Worm (Caenorhabditis elegans) whole organism, early embryonic: ENCODE data around the gene alg-1.

Experiments used
- B0310.2 ChIP-seq: sonication (generic microtip); optimal IDR thresholded peaks from 2 replicates; lab custom pipeline; 2016; ENCODE audit warnings: mild to moderate bottlenecking, missing genetic modification characterization, missing compliant biosample characterization
- aly-1 ChIP-seq: sonication (generic microtip); optimal IDR thresholded peaks from 2 replicates; lab custom pipeline; 2016; ENCODE audit warnings: missing genetic modification characterization, missing compliant biosample characterization
- ama-1 ChIP-seq: fragments of 150-350 bp; optimal IDR thresholded peaks from 2 replicates; lab custom pipeline; 2014
- flt-1 ChIP-seq: fragments of 200-800 bp; sonication (Bioruptor generic); IDR thresholded peaks from 2 replicates; pipeline ENCODE4 v1.3.6; 2022; ENCODE audit warnings: missing genetic modification characterization, missing compliant biosample characterization
- hmbx-1 ChIP-seq: sonication (generic microtip); optimal IDR thresholded peaks from 2 replicates; lab custom pipeline; 2016; ENCODE audit warnings: mild to moderate bottlenecking, missing genetic modification characterization, missing compliant biosample characterization
- scrt-1 ChIP-seq: fragments of 200-800 bp; sonication (Bioruptor generic); IDR thresholded peaks from 2 replicates; pipeline ENCODE4 v1.3.6; 2022; ENCODE audit warnings: missing genetic modification characterization, missing compliant biosample characterization
- tbx-11 ChIP-seq: fragments of 200-800 bp; sonication (Bioruptor generic); IDR thresholded peaks from 2 replicates; pipeline ENCODE4 v1.3.6; 2022; ENCODE audit warnings: missing genetic modification characterization, missing compliant biosample characterization

- TF ChIP-seq hmbx-1 (tag; lab: Kevin White, UChicago) = no peak
- no peak for TF ChIP-seq scrt-1 (GFP tag; lab: Robert Waterston, UW)
- TF ChIP-seq aly-1 (tag; lab: Kevin White, UChicago) = no peak
- no peak for TF ChIP-seq flt-1 (GFP tag; lab: Robert Waterston, UW)
- TF ChIP-seq ama-1 (lab: Kevin White, UChicago) = no peak
- no peak for TF ChIP-seq B0310.2 (tag; lab: Kevin White, UChicago)
- no peak for TF ChIP-seq tbx-11 (GFP tag; lab: Robert Waterston, UW)
Observed at ce11 chrX:13937350-13937749, 11.6 kb upstream of the alg-1 start.
